Worm (Caenorhabditis elegans) whole organism, L4/young adult: ENCODE results near the gene rde-12.

ENCODE experiments used
- W03F9.2 ChIP-seq: fragments of 150-350 bp; optimal IDR thresholded peaks from 2 replicates; lab custom pipeline; 2014; ENCODE audit warnings: missing biosample characterization, missing genetic modification characterization
- dao-5 ChIP-seq: sonication (generic microtip); optimal IDR thresholded peaks from 2 replicates; lab custom pipeline; 2016; ENCODE audit warnings: missing genotype, missing genetic modification characterization, moderate library complexity, missing compliant biosample characterization

DNA sequence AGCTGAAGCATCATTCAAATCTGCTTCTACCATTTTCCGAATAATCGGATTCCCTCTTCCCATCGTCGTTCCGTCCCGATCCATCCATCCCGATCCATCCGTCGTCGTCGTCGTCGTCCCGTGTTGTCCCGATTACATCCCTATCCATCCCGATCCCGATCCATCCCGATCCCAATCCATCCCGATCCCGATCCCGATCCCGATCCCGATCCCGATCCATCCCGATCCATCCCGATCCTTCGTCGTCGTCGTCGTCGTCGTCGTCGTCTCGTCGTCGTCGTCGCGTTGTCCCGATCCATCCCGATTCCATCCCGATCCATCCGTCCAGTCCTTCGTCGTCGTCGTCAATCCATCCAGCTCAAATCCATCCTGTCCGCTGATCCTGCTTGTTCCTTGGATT is 18.0 kb upstream of the rde-12 start:
- TF ChIP-seq W03F9.2 (tag; lab: Kevin White, UChicago) (no peak), dao-5 (tag; lab: Kevin White, UChicago) (no peak)
